Fruit fly (Drosophila melanogaster): Measurements from ENCODE around the gene CG14441.

dm6 chrX:6728597-6729158 is 29.4 kb downstream of the CG14441 start:
- TF ChIP-seq pan (optimal IDR thresholded peaks at IDR 0.05) (no peak), pan (GFP tag; optimal IDR thresholded peaks at IDR 0.05 in 1 of 2, IDR thresholded peaks at IDR 0.05 in 1 of 2) (no peak), CG8478 (optimal IDR thresholded peaks at IDR 0.05) (no peak), lbe (GFP tag; optimal IDR thresholded peaks at IDR 0.05) (no peak), Sry-δ (GFP tag; optimal IDR thresholded peaks at IDR 0.05) (no peak), schlank (tag; optimal IDR thresholded peaks at IDR 0.05) (no peak), HLH4C (GFP tag; IDR thresholded peaks at IDR 0.05; ENCODE audit: partially characterized antibody) (no peak)

Measured in whole organism, embryonic.